Fruit fly (Drosophila melanogaster) S2 (cell line): Measurements from ENCODE around the gene Eo.

Experiments
- CG8478 ChIP-seq: fragments of >200 bp; optimal IDR thresholded peaks from 2 replicates; lab custom pipeline; 2018
- CTCF ChIP-seq, 2 experiments: fragments of >200 bp; optimal IDR thresholded peaks; 2 replicates each; lab custom pipeline; 2018

- TF ChIP-seq CG8478, result no peak
- TF ChIP-seq CTCF (optimal IDR thresholded peaks at IDR 0.05; lab: Kevin White, UChicago), result no peak
Observed at dm6 chrX:14922396-14923276, 4.0 kb upstream of the Eo start.
